Fruit fly (Drosophila melanogaster) whole organism, embryonic: ENCODE results near the gene CG43675.

Experiments
- Ada2b ChIP-seq: fragments of 200-800 bp; sonication (Bioruptor generic); IDR thresholded peaks from 2 replicates; pipeline ENCODE4 v1.3.6; 2022; ENCODE audit warnings: missing biosample characterization, missing genetic modification characterization
- Aef1 ChIP-seq: fragments of 200-800 bp; sonication (Bioruptor generic); IDR thresholded peaks from 3 replicates; pipeline ENCODE4 v1.3.6; 2022; ENCODE audit warnings: missing biosample characterization, missing genetic modification characterization
- Awh ChIP-seq: fragments of 200-800 bp; sonication (Bioruptor generic); IDR thresholded peaks from 2 replicates; pipeline ENCODE4, ENCODE4 v1.3.6; 2022; ENCODE audit warnings: missing biosample characterization, missing genetic modification characterization
- Blimp-1 ChIP-seq: fragments of 200-800 bp; sonication (Bioruptor generic); optimal IDR thresholded peaks from 3 replicates; lab custom pipeline; 2018; ENCODE audit warnings: missing biosample characterization, missing genetic modification characterization, mild to moderate bottlenecking, moderate library complexity, missing genetic modification reagents
- CG10267 ChIP-seq: fragments of 200-800 bp; sonication (Bioruptor generic); optimal IDR thresholded peaks from 2 replicates; lab custom pipeline; 2018; ENCODE audit warnings: missing biosample characterization, mild to moderate bottlenecking, missing genetic modification characterization, moderate library complexity
- CG11695 ChIP-seq: fragments of 200-800 bp; sonication (Bioruptor generic); IDR thresholded peaks from 3 replicates; pipeline ENCODE4 v1.3.6; 2022; ENCODE audit warnings: missing biosample characterization, missing genetic modification characterization
- CG12155 ChIP-seq: fragments of 200-800 bp; sonication (Bioruptor generic); optimal IDR thresholded peaks from 3 replicates; lab custom pipeline; 2016; ENCODE audit warnings: missing biosample characterization, missing genetic modification characterization
- CG12299 ChIP-seq: fragments of 200-800 bp; sonication (Bioruptor generic); optimal IDR thresholded peaks from 2 replicates; lab custom pipeline; 2018; ENCODE audit warnings: missing biosample characterization, mild to moderate bottlenecking, missing genetic modification characterization
- CG13424 ChIP-seq: fragments of 200-800 bp; sonication (Bioruptor generic); optimal IDR thresholded peaks from 2 replicates; lab custom pipeline; 2019; ENCODE audit warnings: missing biosample characterization, mild to moderate bottlenecking, missing genetic modification characterization, moderate library complexity
- CG13775 ChIP-seq: fragments of 200-800 bp; sonication (Bioruptor generic); optimal IDR thresholded peaks from 3 replicates; lab custom pipeline; 2017; ENCODE audit warnings: missing biosample characterization, mild to moderate bottlenecking, missing genetic modification characterization
- CG14710 ChIP-seq: fragments of 200-800 bp; sonication (Bioruptor generic); optimal IDR thresholded peaks from 3 replicates; lab custom pipeline; 2019; ENCODE audit warnings: missing biosample characterization, mild to moderate bottlenecking, missing genetic modification characterization, moderate library complexity
- CG17568 ChIP-seq: fragments of 200-800 bp; sonication (Bioruptor generic); optimal IDR thresholded peaks from 2 replicates; lab custom pipeline; 2018; ENCODE audit warnings: missing biosample characterization, mild to moderate bottlenecking, missing genetic modification characterization, moderate library complexity
- CG18262 ChIP-seq: fragments of 200-800 bp; optimal IDR thresholded peaks from 3 replicates; lab custom pipeline; 2019; ENCODE audit warnings: missing biosample characterization, mild to moderate bottlenecking, missing genetic modification characterization, moderate library complexity
- CG2202 ChIP-seq: fragments of 200-800 bp; sonication (Bioruptor generic); optimal IDR thresholded peaks from 2 replicates; lab custom pipeline; 2018; ENCODE audit warnings: missing biosample characterization, mild to moderate bottlenecking, missing genetic modification characterization
- CG2889 ChIP-seq: fragments of 200-800 bp; sonication (Bioruptor generic); IDR thresholded peaks from 3 replicates; pipeline ENCODE4 v1.3.6; 2022; ENCODE audit warnings: missing biosample characterization, missing genetic modification characterization
- CG34376 ChIP-seq: fragments of 200-800 bp; sonication (Bioruptor generic); optimal IDR thresholded peaks from 2 replicates; lab custom pipeline; 2018; ENCODE audit warnings: missing biosample characterization, mild to moderate bottlenecking, missing genetic modification characterization
- CG4360 ChIP-seq: fragments of 200-800 bp; sonication (Bioruptor generic); IDR thresholded peaks from 2 replicates; pipeline ENCODE4 v1.3.6; 2022; ENCODE audit warnings: missing biosample characterization, missing genetic modification characterization
- CG6272 ChIP-seq: fragments of 200-800 bp; sonication (Bioruptor generic); IDR thresholded peaks from 2 replicates; pipeline ENCODE4 v1.3.6; 2022; ENCODE audit warnings: missing biosample characterization, missing genetic modification characterization
- CG8388 ChIP-seq: fragments of 200-800 bp; sonication (Bioruptor generic); optimal IDR thresholded peaks from 2 replicates; lab custom pipeline; 2019; ENCODE audit warnings: missing biosample characterization, mild to moderate bottlenecking, missing genetic modification characterization, moderate library complexity
- CG8924 ChIP-seq: fragments of 200-800 bp; optimal IDR thresholded peaks from 3 replicates; lab custom pipeline; 2019; ENCODE audit warnings: missing biosample characterization, mild to moderate bottlenecking, missing genetic modification characterization, moderate library complexity
- CG9727 ChIP-seq: fragments of 200-800 bp; sonication (Bioruptor generic); optimal IDR thresholded peaks from 3 replicates; lab custom pipeline; 2017; ENCODE audit warnings: missing biosample characterization, mild to moderate bottlenecking, missing genetic modification characterization
- CG9932 ChIP-seq: fragments of 200-800 bp; sonication (Bioruptor generic); IDR thresholded peaks from 2 replicates; pipeline ENCODE4 v1.3.6; 2022; ENCODE audit warnings: missing biosample characterization, missing genetic modification characterization
- Camta ChIP-seq: fragments of 200-800 bp; sonication (Bioruptor generic); optimal IDR thresholded peaks from 2 replicates; lab custom pipeline; 2016; ENCODE audit warnings: missing biosample characterization, missing genetic modification characterization
- CoRest ChIP-seq: fragments of 200-800 bp; sonication (Bioruptor generic); optimal IDR thresholded peaks from 3 replicates; lab custom pipeline; 2018; ENCODE audit warnings: missing biosample characterization, mild to moderate bottlenecking, missing genetic modification characterization, moderate library complexity
- D19A ChIP-seq: fragments of 200-800 bp; optimal IDR thresholded peaks from 3 replicates; lab custom pipeline; 2019; ENCODE audit warnings: missing biosample characterization, mild to moderate bottlenecking, missing genetic modification characterization, moderate library complexity
- Doc2 ChIP-seq: fragments of 200-800 bp; sonication (Bioruptor generic); IDR thresholded peaks from 2 replicates; pipeline ENCODE4 v1.3.6; 2022; ENCODE audit warnings: missing biosample characterization, missing genetic modification characterization
- Drgx ChIP-seq: fragments of 200-800 bp; sonication (Bioruptor generic); IDR thresholded peaks from 2 replicates; pipeline ENCODE4 v1.3.6; 2022; ENCODE audit warnings: missing biosample characterization, missing genetic modification characterization
- Med ChIP-seq: fragments of 200-800 bp; sonication (Bioruptor generic); peaks from one replicate; lab custom pipeline; 2016; ENCODE audit warnings: missing biosample characterization, missing genetic modification characterization, mild to moderate bottlenecking, inconsistent platforms, moderate library complexity
- Mrtf ChIP-seq: fragments of 200-800 bp; sonication (Bioruptor generic); IDR thresholded peaks from 3 replicates; pipeline ENCODE4 v1.3.6; 2022; ENCODE audit warnings: missing biosample characterization, missing genetic modification characterization
- NfI ChIP-seq: fragments of 200-800 bp; sonication (Bioruptor generic); optimal IDR thresholded peaks from 3 replicates; lab custom pipeline; 2018; ENCODE audit warnings: missing biosample characterization, mild to moderate bottlenecking, missing genetic modification characterization, moderate library complexity
- Rfx ChIP-seq: fragments of 200-800 bp; sonication (Bioruptor generic); IDR thresholded peaks from 2 replicates; pipeline ENCODE4 v1.3.6; 2022; ENCODE audit warnings: missing biosample characterization, missing genetic modification characterization
- Spps ChIP-seq: fragments of 200-800 bp; sonication (Bioruptor generic); optimal IDR thresholded peaks from 2 replicates; lab custom pipeline; 2018; ENCODE audit warnings: missing biosample characterization, mild to moderate bottlenecking, missing genetic modification characterization
- abd-A ChIP-seq: fragments of 200-800 bp; sonication (Bioruptor generic); optimal IDR thresholded peaks from 3 replicates; lab custom pipeline; 2019; ENCODE audit warnings: missing biosample characterization, mild to moderate bottlenecking, missing genetic modification characterization, moderate library complexity
- caup ChIP-seq: fragments of 200-800 bp; sonication (Bioruptor generic); optimal IDR thresholded peaks from 3 replicates; lab custom pipeline; 2017; ENCODE audit warnings: missing biosample characterization, mild to moderate bottlenecking, missing genetic modification characterization, moderate library complexity; ENCODE audit not compliant: severe bottlenecking
- chinmo ChIP-seq: fragments of 200-800 bp; sonication (Bioruptor generic); IDR thresholded peaks from 4 replicates; pipeline ENCODE4 v1.3.6; 2022; ENCODE audit warnings: missing biosample characterization, missing genetic modification characterization; ENCODE audit not compliant: partially characterized antibody
- chm ChIP-seq: fragments of 200-800 bp; sonication (Bioruptor generic); IDR thresholded peaks from 2 replicates; pipeline ENCODE4 v1.3.6; 2022; ENCODE audit warnings: missing biosample characterization, missing genetic modification characterization
- ci ChIP-seq: fragments of 200-800 bp; sonication (Bioruptor generic); IDR thresholded peaks from 3 replicates; pipeline ENCODE4 v1.3.6; 2022; ENCODE audit warnings: missing biosample characterization, missing genetic modification characterization
- gcm2 ChIP-seq: fragments of 200-800 bp; sonication (Bioruptor generic); optimal IDR thresholded peaks from 2 replicates; lab custom pipeline; 2016; ENCODE audit warnings: missing biosample characterization, missing genetic modification characterization
- grn ChIP-seq: fragments of 200-800 bp; sonication (Bioruptor generic); optimal IDR thresholded peaks from 3 replicates; lab custom pipeline; 2017; ENCODE audit warnings: missing biosample characterization, missing genetic modification characterization
- kay ChIP-seq: fragments of 200-800 bp; sonication (Bioruptor generic); optimal IDR thresholded peaks from 2 replicates; lab custom pipeline; 2016; ENCODE audit warnings: missing biosample characterization, missing genetic modification characterization
- lmd ChIP-seq: fragments of 200-800 bp; sonication (Bioruptor generic); IDR thresholded peaks from 2 replicates; pipeline ENCODE4 v1.3.6; 2022; ENCODE audit warnings: missing biosample characterization, missing genetic modification characterization
- nerfin-1 ChIP-seq: fragments of 200-800 bp; sonication (Bioruptor generic); optimal IDR thresholded peaks from 3 replicates; lab custom pipeline; 2019; ENCODE audit warnings: missing biosample characterization, mild to moderate bottlenecking, missing genetic modification characterization, moderate library complexity
- sc ChIP-seq, 3 experiments: fragments of >200 bp in 2 of 3; fragments of 200-800 bp in 1 of 3; sonication (Bioruptor generic) in 1 of 3; optimal IDR thresholded peaks; 2 replicates in 2 of 3; 3 replicates in 1 of 3; lab custom pipeline; 2017; ENCODE audit warnings: mild to moderate bottlenecking in 1 of 3, missing biosample characterization in 1 of 3, missing genetic modification characterization in 1 of 3, missing genetic modification reagents in 1 of 3
- shn ChIP-seq: fragments of 200-800 bp; sonication (Bioruptor generic); optimal IDR thresholded peaks from 3 replicates; lab custom pipeline; 2016; ENCODE audit warnings: missing biosample characterization, missing genetic modification characterization
- twi ChIP-seq: fragments of 200-800 bp; optimal IDR thresholded peaks from 2 replicates; lab custom pipeline; 2019; ENCODE audit warnings: missing biosample characterization, mild to moderate bottlenecking, missing genetic modification characterization, moderate library complexity
- unpg ChIP-seq: fragments of 200-800 bp; sonication (Bioruptor generic); optimal IDR thresholded peaks from 3 replicates; lab custom pipeline; 2018; ENCODE audit warnings: missing biosample characterization, mild to moderate bottlenecking, missing genetic modification characterization, moderate library complexity
- wor ChIP-seq: fragments of 200-800 bp; sonication (Bioruptor generic); IDR thresholded peaks from 2 replicates; pipeline ENCODE4 v1.3.6; 2022; ENCODE audit warnings: missing biosample characterization, missing genetic modification characterization

CG43675 gene

dm6 chr3R:9344791-9345208, 10.5 kb upstream of the CG43675 start (continued):
- TF ChIP-seq CG8924 (tag; lab: Kevin White, UChicago) = peak; percentile 19
- peak; percentile 71; the same call in 2 of the 3 replicates for TF ChIP-seq CG11695 (GFP tag; lab: Robert Waterston, UW)
- TF ChIP-seq Mrtf (GFP tag; lab: Robert Waterston, UW) = no peak
- peak; percentile 7 for TF ChIP-seq nerfin-1 (tag; lab: Kevin White, UChicago)
- TF ChIP-seq CG17568 = peak; percentile 12
- TF ChIP-seq Awh (GFP tag; lab: Robert Waterston, UW) = peak; percentile 53; the same call in 1 of the 2 replicates
- TF ChIP-seq CG18262 (tag; lab: Kevin White, UChicago) = peak; percentile 38
- TF ChIP-seq shn (GFP tag; lab: Kevin White, UChicago) = no peak
- TF ChIP-seq Ada2b (GFP tag; lab: Robert Waterston, UW) = peak; percentile 38
- peak; percentile 20 for TF ChIP-seq CG14710 (tag; lab: Kevin White, UChicago)
- TF ChIP-seq CG13775 (GFP tag; lab: Kevin White, UChicago) = peak; percentile 35
- TF ChIP-seq D19A (tag; lab: Kevin White, UChicago) = peak; percentile 63
- peak; percentile 58 for TF ChIP-seq CG13424 (tag; lab: Kevin White, UChicago)
- peak; percentile 4 for TF ChIP-seq CG9727 (GFP tag; lab: Kevin White, UChicago)
- TF ChIP-seq CG12299 (tag; lab: Kevin White, UChicago) = no peak
- TF ChIP-seq CG6272 (GFP tag; lab: Robert Waterston, UW) = no peak
- TF ChIP-seq CG12155 (GFP tag; lab: Kevin White, UChicago) = peak; percentile 16
- peak; percentile 37 for TF ChIP-seq NfI (GFP tag; lab: Kevin White, UChicago)
- TF ChIP-seq CG10267 (tag; lab: Kevin White, UChicago) = peak; percentile 45
- peak; percentile 53 for TF ChIP-seq CG8388 (GFP tag; lab: Kevin White, UChicago)
- TF ChIP-seq CoRest (tag; lab: Kevin White, UChicago) = peak; percentile 62
- TF ChIP-seq CG2889 (GFP tag; lab: Robert Waterston, UW) = 0 out of 3 replicates have a peak, but pooled peaks have one; percentile 31
- TF ChIP-seq Aef1 = peak; percentile 36; the same call in 1 of the 3 replicates

- TF ChIP-seq wor (GFP tag; lab: Robert Waterston, UW) (no peak), Doc2 (GFP tag; lab: Robert Waterston, UW) (no peak), Camta (GFP tag; lab: Kevin White, UChicago) (no peak), CG9932 (0 out of 2 replicates have a peak, but pooled peaks have one; percentile 7), Blimp-1 (GFP tag; lab: Kevin White, UChicago) (peak; percentile 58), CG4360 (GFP tag; lab: Robert Waterston, UW) (peak; percentile 22; the same call in 1 of the 2 replicates), kay (GFP tag; lab: Kevin White, UChicago) (no peak), sc (optimal IDR thresholded peaks at IDR 0.05; lab: Kevin White, UChicago) (no peak), sc (GFP tag; optimal IDR thresholded peaks at IDR 0.05; lab: Kevin White, UChicago) (no peak), CG2202 (tag; lab: Kevin White, UChicago) (no peak), Drgx (GFP tag; lab: Robert Waterston, UW) (peak; percentile 30; the same call in 1 of the 2 replicates), Spps (no peak), caup (GFP tag; lab: Kevin White, UChicago) (no peak), ci (GFP tag; lab: Robert Waterston, UW) (peak; percentile 20; the same call in 1 of the 3 replicates), Med (GFP tag; lab: Kevin White, UChicago) (peak; percentile 41), grn (GFP tag; lab: Kevin White, UChicago) (no peak), chinmo (0 out of 4 replicates have a peak, but pooled peaks have one; percentile 34), Rfx (peak; percentile 16; the same call in 1 of the 2 replicates), lmd (GFP tag; lab: Robert Waterston, UW) (no peak), twi (tag; lab: Kevin White, UChicago) (peak; percentile 89), chm (GFP tag; lab: Robert Waterston, UW) (no peak), CG34376 (GFP tag; lab: Kevin White, UChicago) (no peak), gcm2 (GFP tag; lab: Kevin White, UChicago) (no peak), abd-A (tag; lab: Kevin White, UChicago) (peak; percentile 28), unpg (no peak)
These were observed 9.4 kb upstream of the CG43675 start for dm6 chr3R:9345904-9346303.
